Worm (Caenorhabditis elegans): ENCODE measurements around the gene rha-1.

DNA sequence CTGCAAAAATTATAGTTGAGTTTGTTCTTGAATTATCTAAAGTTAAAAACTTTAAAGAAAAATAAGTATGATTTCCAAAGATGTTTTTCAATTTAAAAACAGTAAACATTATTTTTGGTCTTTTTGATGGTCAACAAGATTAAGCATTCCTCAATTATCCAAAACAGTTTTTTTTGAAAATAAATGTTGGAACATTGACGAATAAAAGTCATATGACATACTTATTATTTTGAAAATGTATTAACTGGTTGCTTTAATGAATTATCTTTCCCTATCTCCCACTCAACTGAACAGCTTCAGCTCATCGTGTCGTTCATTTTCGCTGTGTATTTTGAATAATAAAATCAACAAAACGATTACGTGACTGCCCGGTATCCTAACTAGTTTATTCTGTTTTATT is 26.4 kb downstream of the rha-1 start:
- TF ChIP-seq lin-13 (tag; optimal IDR thresholded peaks at IDR 0.05) (no peak), nhr-28 (tag; optimal IDR thresholded peaks at IDR 0.05) (no peak), pha-4 (tag; optimal IDR thresholded peaks at IDR 0.05) (no peak), nhr-237 (tag; optimal IDR thresholded peaks at IDR 0.05) (no peak), unc-62 (GFP tag; optimal IDR thresholded peaks at IDR 0.05) (no peak), unc-39 (tag; optimal IDR thresholded peaks at IDR 0.05) (no peak), sptf-1 (tag; optimal IDR thresholded peaks at IDR 0.05) (no peak), unc-120 (tag; optimal IDR thresholded peaks at IDR 0.05; ENCODE audit: poor library complexity, severe bottlenecking) (no peak), nhr-76 (tag; optimal IDR thresholded peaks at IDR 0.05) (no peak)

Measured in whole organism, mixed stage, embryonic.